Fruit fly (Drosophila melanogaster) whole organism, embryonic: ENCODE data around the gene CG5810.

Experiments used
- B-H1 ChIP-seq: fragments of 200-800 bp; sonication (Bioruptor generic); IDR thresholded peaks from 3 replicates; pipeline ENCODE4 v1.3.6; 2022; ENCODE audit warnings: missing biosample characterization, missing genetic modification characterization
- Bgb ChIP-seq: fragments of 200-800 bp; sonication (Bioruptor generic); IDR thresholded peaks from 2 replicates; pipeline ENCODE4 v1.3.6; 2022; ENCODE audit warnings: missing biosample characterization, missing genetic modification characterization; ENCODE audit not compliant: partially characterized antibody
- BtbVII ChIP-seq: fragments of 200-800 bp; sonication (Bioruptor generic); optimal IDR thresholded peaks from 3 replicates; lab custom pipeline; 2017; ENCODE audit warnings: missing biosample characterization, mild to moderate bottlenecking, missing genetic modification characterization
- CG10431 ChIP-seq: fragments of 200-800 bp; sonication (Bioruptor generic); optimal IDR thresholded peaks from 3 replicates; lab custom pipeline; 2018; ENCODE audit warnings: missing biosample characterization, mild to moderate bottlenecking, missing genetic modification characterization
- CG11247 ChIP-seq: fragments of 200-800 bp; sonication (Bioruptor generic); IDR thresholded peaks from 2 replicates; pipeline ENCODE4 v1.3.6; 2022; ENCODE audit warnings: missing biosample characterization, missing genetic modification characterization
- CG11456 ChIP-seq: fragments of 200-800 bp; sonication (Bioruptor generic); IDR thresholded peaks from 3 replicates; pipeline ENCODE4 v1.3.6; 2022; ENCODE audit warnings: missing biosample characterization, missing genetic modification characterization
- CG11723 ChIP-seq: fragments of 200-800 bp; sonication (Bioruptor generic); optimal IDR thresholded peaks from 2 replicates; lab custom pipeline; 2017; ENCODE audit warnings: missing biosample characterization, mild to moderate bottlenecking, missing genetic modification characterization
- CG12299 ChIP-seq: fragments of 200-800 bp; sonication (Bioruptor generic); optimal IDR thresholded peaks from 2 replicates; lab custom pipeline; 2018; ENCODE audit warnings: missing biosample characterization, mild to moderate bottlenecking, missing genetic modification characterization
- CG15269 ChIP-seq: fragments of 200-800 bp; sonication (Bioruptor generic); optimal IDR thresholded peaks from 2 replicates; lab custom pipeline; 2018; ENCODE audit warnings: missing biosample characterization, mild to moderate bottlenecking, missing genetic modification characterization, moderate library complexity
- CG1529 ChIP-seq: fragments of 200-800 bp; sonication (Bioruptor generic); optimal IDR thresholded peaks from 3 replicates; lab custom pipeline; 2018; ENCODE audit warnings: missing biosample characterization, missing genetic modification characterization
- CG15601 ChIP-seq: fragments of 200-800 bp; sonication (Bioruptor generic); optimal IDR thresholded peaks from 3 replicates; lab custom pipeline; 2019; ENCODE audit warnings: missing biosample characterization, mild to moderate bottlenecking, missing genetic modification characterization, moderate library complexity
- CG1647 ChIP-seq: fragments of 200-800 bp; sonication (Bioruptor generic); optimal IDR thresholded peaks from 3 replicates; lab custom pipeline; 2016; ENCODE audit warnings: missing biosample characterization, missing genetic modification characterization
- CG16815 ChIP-seq: fragments of 200-800 bp; sonication (Bioruptor generic); optimal IDR thresholded peaks from 3 replicates; lab custom pipeline; 2017; ENCODE audit warnings: missing biosample characterization, mild to moderate bottlenecking, missing genetic modification characterization
- CG31224 ChIP-seq: fragments of 200-800 bp; sonication (Bioruptor generic); IDR thresholded peaks from 2 replicates; pipeline ENCODE4 v1.3.6; 2022; ENCODE audit warnings: missing biosample characterization, missing genetic modification characterization
- CG32532 ChIP-seq: fragments of 200-800 bp; sonication (Bioruptor generic); IDR thresholded peaks from 2 replicates; pipeline ENCODE4 v1.3.6; 2022; ENCODE audit warnings: missing biosample characterization, missing genetic modification characterization
- CG4328 ChIP-seq: fragments of 200-800 bp; sonication (Bioruptor generic); optimal IDR thresholded peaks from 3 replicates; lab custom pipeline; 2017; ENCODE audit warnings: missing biosample characterization, missing genetic modification reagents, missing genetic modification characterization
- CG5245 ChIP-seq: fragments of 200-800 bp; sonication (Bioruptor generic); optimal IDR thresholded peaks from 3 replicates; lab custom pipeline; 2016; ENCODE audit warnings: missing biosample characterization, missing genetic modification characterization
- CG6175 ChIP-seq: fragments of 200-800 bp; sonication (Bioruptor generic); IDR thresholded peaks from 3 replicates; pipeline ENCODE4 v1.3.6; 2022; ENCODE audit warnings: missing biosample characterization, missing genetic modification characterization
- CG7357 ChIP-seq: fragments of 200-800 bp; sonication (Bioruptor generic); IDR thresholded peaks from 3 replicates; pipeline ENCODE4 v1.3.6; 2022; ENCODE audit warnings: missing biosample characterization, missing genetic modification characterization
- CG8089 ChIP-seq: fragments of 200-800 bp; sonication (Bioruptor generic); optimal IDR thresholded peaks from 3 replicates; lab custom pipeline; 2016; ENCODE audit warnings: missing biosample characterization, missing genetic modification characterization
- CG8290 ChIP-seq, 3 experiments: fragments of 200-800 bp; sonication (Bioruptor generic); optimal IDR thresholded peaks; 2 replicates each; lab custom pipeline; 2016 to 2019; ENCODE audit warnings: missing biosample characterization in 3 of 3, missing genetic modification characterization in 3 of 3, mild to moderate bottlenecking in 2 of 3, moderate library complexity in 1 of 3
- CG8478 ChIP-seq: fragments of >200 bp; optimal IDR thresholded peaks from 2 replicates; lab custom pipeline; 2018
- Doc3 ChIP-seq: fragments of 200-800 bp; sonication (Bioruptor generic); IDR thresholded peaks from 3 replicates; pipeline ENCODE4 v1.3.6; 2022; ENCODE audit warnings: missing biosample characterization, missing genetic modification characterization; ENCODE audit not compliant: partially characterized antibody
- Elba2 ChIP-seq: fragments of 200-800 bp; sonication (Bioruptor generic); optimal IDR thresholded peaks from 3 replicates; lab custom pipeline; 2016; ENCODE audit warnings: missing biosample characterization, missing genetic modification characterization
- Ets97D ChIP-seq: fragments of 200-800 bp; sonication (Bioruptor generic); optimal IDR thresholded peaks from 3 replicates; lab custom pipeline; 2016; ENCODE audit warnings: missing biosample characterization, missing genetic modification characterization
- Fer3 ChIP-seq: fragments of 200-800 bp; sonication (Bioruptor generic); optimal IDR thresholded peaks from 2 replicates; lab custom pipeline; 2018; ENCODE audit warnings: missing biosample characterization, mild to moderate bottlenecking, missing genetic modification characterization, moderate library complexity
- H15 ChIP-seq: fragments of 200-800 bp; sonication (Bioruptor generic); IDR thresholded peaks from 3 replicates; pipeline ENCODE4 v1.3.6; 2022; ENCODE audit warnings: missing biosample characterization, missing genetic modification characterization
- HLH3B ChIP-seq: fragments of 200-800 bp; sonication (Bioruptor generic); IDR thresholded peaks from 2 replicates; pipeline ENCODE4 v1.3.6; 2022; ENCODE audit warnings: missing biosample characterization, missing genetic modification characterization
- MESR4 ChIP-seq: fragments of 200-800 bp; sonication (Bioruptor generic); optimal IDR thresholded peaks from 2 replicates; lab custom pipeline; 2018; ENCODE audit warnings: missing biosample characterization, mild to moderate bottlenecking, missing genetic modification characterization, moderate library complexity
- Nf-YB ChIP-seq: fragments of 200-800 bp; sonication (Bioruptor generic); optimal IDR thresholded peaks from 3 replicates; lab custom pipeline; 2019; ENCODE audit warnings: missing biosample characterization, mild to moderate bottlenecking, missing genetic modification characterization, moderate library complexity
- Sin3A ChIP-seq: fragments of >200 bp; optimal IDR thresholded peaks from 2 replicates; lab custom pipeline; 2018
- Taf1 ChIP-seq: fragments of 200-800 bp; sonication (Bioruptor generic); IDR thresholded peaks from 2 replicates; pipeline ENCODE4 v1.3.6; 2022; ENCODE audit warnings: missing biosample characterization, missing genetic modification characterization
- corto ChIP-seq: fragments of 200-800 bp; sonication (Bioruptor generic); optimal IDR thresholded peaks from 2 replicates; lab custom pipeline; 2016; ENCODE audit warnings: missing biosample characterization, mild to moderate bottlenecking, missing genetic modification characterization, moderate library complexity
- cwo ChIP-seq: fragments of 200-800 bp; sonication (Bioruptor generic); optimal IDR thresholded peaks from 3 replicates; lab custom pipeline; 2017; ENCODE audit warnings: missing biosample characterization, missing genetic modification characterization, mild to moderate bottlenecking, moderate library complexity, missing genetic modification reagents
- dati ChIP-seq: fragments of 200-800 bp; sonication (Bioruptor generic); IDR thresholded peaks from 2 replicates; pipeline ENCODE4 v1.3.6; 2022; ENCODE audit warnings: missing biosample characterization, missing genetic modification characterization
- disco-r ChIP-seq: fragments of 200-800 bp; sonication (Bioruptor generic); optimal IDR thresholded peaks from 2 replicates; lab custom pipeline; 2016; ENCODE audit warnings: missing biosample characterization, missing genetic modification characterization
- dysf ChIP-seq: fragments of 200-800 bp; sonication (Bioruptor generic); IDR thresholded peaks from 3 replicates; pipeline ENCODE4 v1.3.6; 2022; ENCODE audit warnings: missing biosample characterization, missing genetic modification characterization
- gfzf ChIP-seq: fragments of 200-800 bp; sonication (Bioruptor generic); optimal IDR thresholded peaks from 2 replicates; lab custom pipeline; 2016; ENCODE audit warnings: missing biosample characterization, mild to moderate bottlenecking, missing genetic modification characterization, moderate library complexity
- grn ChIP-seq: fragments of 200-800 bp; sonication (Bioruptor generic); optimal IDR thresholded peaks from 3 replicates; lab custom pipeline; 2017; ENCODE audit warnings: missing biosample characterization, missing genetic modification characterization
- hkb ChIP-seq, 2 experiments: fragments of 200-800 bp in 1 of 2; fragments of >200 bp in 1 of 2; sonication (Bioruptor generic) in 1 of 2; IDR thresholded peaks in 1 of 2; optimal IDR thresholded peaks in 1 of 2; 2 replicates each; pipeline versions ENCODE4 v1.3.6 to Lab custom; 2017 to 2022; ENCODE audit warnings: missing biosample characterization in 1 of 2, missing genetic modification characterization in 1 of 2
- mirr ChIP-seq: fragments of 200-800 bp; sonication (Bioruptor generic); optimal IDR thresholded peaks from 3 replicates; lab custom pipeline; 2018; ENCODE audit warnings: missing biosample characterization, mild to moderate bottlenecking, missing genetic modification characterization
- mld ChIP-seq: fragments of 200-800 bp; sonication (Bioruptor generic); IDR thresholded peaks from 3 replicates; pipeline ENCODE4 v1.3.6; 2022; ENCODE audit warnings: missing biosample characterization, missing genetic modification characterization; ENCODE audit not compliant: partially characterized antibody
- nom ChIP-seq: fragments of 200-800 bp; sonication (Bioruptor generic); optimal IDR thresholded peaks from 2 replicates; lab custom pipeline; 2017; ENCODE audit warnings: missing biosample characterization, missing genetic modification characterization, mild to moderate bottlenecking, moderate library complexity, missing genetic modification reagents
- odd ChIP-seq: fragments of 200-800 bp; sonication (Bioruptor generic); optimal IDR thresholded peaks from 2 replicates; lab custom pipeline; 2017; ENCODE audit warnings: missing biosample characterization, mild to moderate bottlenecking, missing genetic modification characterization
- scrt ChIP-seq: fragments of 200-800 bp; sonication (Bioruptor generic); optimal IDR thresholded peaks from 2 replicates; lab custom pipeline; 2018; ENCODE audit warnings: missing biosample characterization, mild to moderate bottlenecking, missing genetic modification characterization, moderate library complexity
- ssp ChIP-seq: fragments of 200-800 bp; sonication (Bioruptor generic); IDR thresholded peaks from 2 replicates; pipeline ENCODE4 v1.3.6; 2022; ENCODE audit warnings: missing biosample characterization, missing genetic modification characterization
- stwl ChIP-seq: fragments of 200-800 bp; sonication (Bioruptor generic); optimal IDR thresholded peaks from 3 replicates; lab custom pipeline; 2018; ENCODE audit warnings: missing biosample characterization, mild to moderate bottlenecking, missing genetic modification characterization, moderate library complexity
- tio ChIP-seq: fragments of 200-800 bp; sonication (Bioruptor generic); optimal IDR thresholded peaks from 2 replicates; lab custom pipeline; 2017; ENCODE audit warnings: missing biosample characterization, missing genetic modification characterization, inconsistent platforms
- tup ChIP-seq: fragments of 200-800 bp; sonication (Bioruptor generic); optimal IDR thresholded peaks from 2 replicates; lab custom pipeline; 2016; ENCODE audit warnings: missing biosample characterization, mild to moderate bottlenecking, missing genetic modification characterization, moderate library complexity
- usp ChIP-seq: fragments of >200 bp; optimal IDR thresholded peaks from 2 replicates; lab custom pipeline; 2017; ENCODE audit warnings: missing biosample characterization, missing genetic modification characterization

The CG5810 gene

DNA sequence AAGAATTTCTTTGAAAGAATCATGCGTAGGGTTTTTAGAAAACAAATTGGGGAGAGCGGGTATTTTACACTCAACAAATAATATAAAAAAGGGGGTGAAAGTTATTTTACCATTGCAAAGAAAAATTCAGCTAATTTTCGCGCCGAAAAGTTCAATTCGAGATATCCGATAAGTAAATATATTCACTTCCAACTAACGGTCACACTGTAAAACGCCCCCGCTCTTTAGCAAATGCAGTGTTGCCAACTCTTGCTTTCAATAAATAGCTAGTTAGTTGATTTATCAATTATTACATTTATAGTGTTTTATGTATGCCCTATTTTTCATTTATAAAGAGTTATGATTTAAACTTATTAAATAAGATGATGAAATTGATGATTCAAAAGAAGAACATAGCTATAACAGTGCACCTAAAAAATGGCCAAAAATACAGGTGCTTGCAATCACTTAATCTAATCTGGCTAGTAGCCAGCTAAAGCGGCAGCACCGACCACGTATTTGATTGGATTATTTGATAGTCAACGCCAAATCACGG lies 25.3 kb upstream of the CG5810 start, which contains the start of gene meigo:
meigo (plus strand) TSS at position 51 of the 535 bp plus-strand sequence.
- TF ChIP-seq MESR4 (GFP tag; lab: Kevin White, UChicago) (no peak), CG11247 (GFP tag; lab: Robert Waterston, UW) (peak; percentile 53; the same call in 1 of the 2 replicates), Taf1 (GFP tag; lab: Robert Waterston, UW) (peak; percentile 51; the same call in 1 of the 2 replicates), CG7357 (0 out of 3 replicates have a peak, but pooled peaks have one; percentile 31), corto (GFP tag; lab: Kevin White, UChicago) (no peak), usp (GFP tag; lab: Kevin White, UChicago) (no peak), Fer3 (peak; percentile 65), CG16815 (GFP tag; lab: Kevin White, UChicago) (peak; percentile 41), H15 (GFP tag; lab: Robert Waterston, UW) (no peak), CG8478 (lab: Kevin White, UChicago) (no peak), mirr (GFP tag; lab: Kevin White, UChicago) (peak; percentile 10), tup (no peak), CG4328 (peak; percentile 42), HLH3B (GFP tag; lab: Robert Waterston, UW) (peak; percentile 47; the same call in 1 of the 2 replicates), dati (GFP tag; lab: Robert Waterston, UW) (no peak), CG1529 (GFP tag; lab: Kevin White, UChicago) (no peak), Sin3A (lab: Kevin White, UChicago) (peak; percentile 74), tio (no peak), Elba2 (GFP tag; lab: Kevin White, UChicago) (peak; percentile 74), Ets97D (GFP tag; lab: Kevin White, UChicago) (peak; percentile 53), CG31224 (GFP tag; lab: Robert Waterston, UW) (no peak), B-H1 (GFP tag; lab: Robert Waterston, UW) (peak; percentile 45; the same call in 2 of the 3 replicates), CG11723 (GFP tag; lab: Kevin White, UChicago) (no peak), mld (GFP tag; lab: Robert Waterston, UW) (no peak), grn (GFP tag; lab: Kevin White, UChicago) (peak; percentile 99), dysf (GFP tag; lab: Robert Waterston, UW) (peak; percentile 71; the same call in 2 of the 3 replicates), Nf-YB (GFP tag; lab: Kevin White, UChicago) (peak; percentile 50), BtbVII (peak; percentile 34), CG1647 (GFP tag; lab: Kevin White, UChicago) (peak; percentile 2), CG6175 (GFP tag; lab: Robert Waterston, UW) (no peak), stwl (tag; lab: Kevin White, UChicago) (peak; percentile 66), CG5245 (GFP tag; lab: Kevin White, UChicago) (peak; percentile 29), disco-r (GFP tag; lab: Kevin White, UChicago) (no peak), CG12299 (tag; lab: Kevin White, UChicago) (peak; percentile 55), scrt (GFP tag; lab: Kevin White, UChicago) (no peak), CG8089 (GFP tag; lab: Kevin White, UChicago) (no peak), CG32532 (GFP tag; lab: Robert Waterston, UW) (peak; percentile 72), Bgb (GFP tag; lab: Robert Waterston, UW) (no peak; the same call in 1 of the 2 replicates), cwo (GFP tag; lab: Kevin White, UChicago) (peak; percentile 14), odd (GFP tag; lab: Kevin White, UChicago) (no peak), hkb (optimal IDR thresholded peaks at IDR 0.05; lab: Kevin White, UChicago) (peak; percentile 90), hkb (GFP tag; IDR thresholded peaks at IDR 0.05; lab: Robert Waterston, UW) (peak; percentile 62), CG10431 (GFP tag; lab: Kevin White, UChicago) (no peak), CG11456 (peak; percentile 58; the same call in 2 of the 3 replicates), ssp (GFP tag; lab: Robert Waterston, UW) (peak; percentile 57), Doc3 (GFP tag; lab: Robert Waterston, UW) (no peak), gfzf (GFP tag; lab: Kevin White, UChicago) (peak; percentile 64), nom (GFP tag; lab: Kevin White, UChicago) (peak; percentile 31), CG15601 (tag; lab: Kevin White, UChicago) (peak; percentile 87), CG15269 (tag; lab: Kevin White, UChicago) (no peak), CG8290 (GFP tag; optimal IDR thresholded peaks at IDR 0.05; lab: Kevin White, UChicago) (no peak), CG8290 (tag; optimal IDR thresholded peaks at IDR 0.05; lab: Kevin White, UChicago) (no peak)
